Worm (Caenorhabditis elegans) whole organism, L2 larva: ENCODE data around the gene ajm-1.

ENCODE experiments used
- ama-1 ChIP-seq: fragments of 150-350 bp; optimal IDR thresholded peaks from 2 replicates; lab custom pipeline; 2018; ENCODE audit warnings: inconsistent platforms
- ceh-82 ChIP-seq: fragments of 150-350 bp; optimal IDR thresholded peaks from 2 replicates; lab custom pipeline; 2014; ENCODE audit warnings: missing biosample characterization, missing genetic modification characterization
- gmeb-1 ChIP-seq: fragments of 150-350 bp; optimal IDR thresholded peaks from 2 replicates; lab custom pipeline; 2014; ENCODE audit warnings: missing biosample characterization, missing genetic modification characterization
- nhr-12 ChIP-seq: fragments of 150-350 bp; optimal IDR thresholded peaks from 2 replicates; lab custom pipeline; 2014; ENCODE audit warnings: missing biosample characterization, missing genetic modification characterization
- skn-1 ChIP-seq: sonication (generic microtip); optimal IDR thresholded peaks from 2 replicates; lab custom pipeline; 2017; ENCODE audit warnings: missing biosample characterization, missing genetic modification characterization
- ztf-4 ChIP-seq: fragments of 150-350 bp; optimal IDR thresholded peaks from 2 replicates; lab custom pipeline; 2014; ENCODE audit warnings: missing biosample characterization, missing genetic modification characterization

ce11 chrX:9045913-9046312, 36.8 kb upstream of the ajm-1 start, which contains the start of gene prdm-14:
- TF ChIP-seq ama-1 (lab: Kevin White, UChicago) (no peak), gmeb-1 (no peak), ztf-4 (no peak), nhr-12 (tag; lab: Kevin White, UChicago) (no peak), ceh-82 (no peak), skn-1 (no peak)
